Worm (Caenorhabditis elegans) whole organism, L2 larva: ENCODE results near the gene Y73B3A.20.
"Not testable (repeated sequence)": the region's sequence is repeated elsewhere in the genome, so short reads cannot be mapped to it uniquely, and the experiment has no call there.

Experiments used
- C34F6.9 ChIP-seq: fragments of 150-350 bp; optimal IDR thresholded peaks from 2 replicates; lab custom pipeline; 2014; ENCODE audit warnings: missing biosample characterization, missing genetic modification characterization
- F13H6.1 ChIP-seq: sonication (generic microtip); optimal IDR thresholded peaks from 2 replicates; lab custom pipeline; 2016; ENCODE audit warnings: missing genetic modification characterization, missing compliant biosample characterization
- R02D3.7 ChIP-seq: fragments of 150-350 bp; optimal IDR thresholded peaks from 2 replicates; lab custom pipeline; 2014; ENCODE audit warnings: missing biosample characterization, missing genetic modification characterization
- alr-1 ChIP-seq: fragments of 150-350 bp; optimal IDR thresholded peaks from 2 replicates; lab custom pipeline; 2014; ENCODE audit warnings: missing biosample characterization, missing genetic modification characterization
- blmp-1 ChIP-seq: sonication (generic microtip); optimal IDR thresholded peaks from 2 replicates; lab custom pipeline; 2017; ENCODE audit warnings: missing genetic modification characterization, mild to moderate bottlenecking, missing compliant biosample characterization, antibody characterized with exemption, moderate library complexity; ENCODE audit not compliant: insufficient read depth
- ceh-16 ChIP-seq: fragments of 150-350 bp; optimal IDR thresholded peaks from 2 replicates; lab custom pipeline; 2014; ENCODE audit warnings: missing biosample characterization, missing genetic modification characterization
- ceh-82 ChIP-seq: fragments of 150-350 bp; optimal IDR thresholded peaks from 2 replicates; lab custom pipeline; 2014; ENCODE audit warnings: missing biosample characterization, missing genetic modification characterization
- dmd-4 ChIP-seq: sonication (generic microtip); optimal IDR thresholded peaks from 2 replicates; lab custom pipeline; 2017; ENCODE audit warnings: missing biosample characterization, missing genetic modification characterization
- fos-1 ChIP-seq: fragments of 150-350 bp; optimal IDR thresholded peaks from 2 replicates; lab custom pipeline; 2014; ENCODE audit warnings: missing biosample characterization, missing genetic modification characterization
- gmeb-1 ChIP-seq: fragments of 150-350 bp; optimal IDR thresholded peaks from 2 replicates; lab custom pipeline; 2014; ENCODE audit warnings: missing biosample characterization, missing genetic modification characterization
- lin-11 ChIP-seq: fragments of 150-350 bp; sonication (generic microtip); optimal IDR thresholded peaks from 2 replicates; lab custom pipeline; 2014; ENCODE audit warnings: missing biosample characterization, missing genetic modification characterization, inconsistent platforms, mixed read lengths
- lsy-2 ChIP-seq, 2 experiments: fragments of 150-350 bp in 1 of 2; sonication (generic microtip) in 1 of 2; optimal IDR thresholded peaks; 2 replicates each; lab custom pipeline; 2014 to 2017; ENCODE audit warnings: missing biosample characterization in 2 of 2, missing genetic modification characterization in 2 of 2
- nhr-11 ChIP-seq: fragments of 150-350 bp; optimal IDR thresholded peaks from 2 replicates; lab custom pipeline; 2014; ENCODE audit warnings: missing biosample characterization, missing genetic modification characterization
- nhr-12 ChIP-seq: fragments of 150-350 bp; optimal IDR thresholded peaks from 2 replicates; lab custom pipeline; 2014; ENCODE audit warnings: missing biosample characterization, missing genetic modification characterization
- nhr-21 ChIP-seq: fragments of 150-350 bp; optimal IDR thresholded peaks from 2 replicates; lab custom pipeline; 2014; ENCODE audit warnings: missing biosample characterization, missing genetic modification characterization
- nhr-23 ChIP-seq: fragments of 150-350 bp; optimal IDR thresholded peaks from 2 replicates; lab custom pipeline; 2014; ENCODE audit warnings: missing biosample characterization, missing genetic modification reagents, missing genetic modification characterization
- nhr-237 ChIP-seq: fragments of 150-350 bp; optimal IDR thresholded peaks from 2 replicates; lab custom pipeline; 2014; ENCODE audit warnings: missing biosample characterization, missing genetic modification characterization
- nhr-25 ChIP-seq: fragments of 150-350 bp; sonication (generic microtip); optimal IDR thresholded peaks from 3 replicates; lab custom pipeline; 2014; ENCODE audit warnings: missing biosample characterization, missing genetic modification characterization
- nhr-6 ChIP-seq: fragments of 150-350 bp; optimal IDR thresholded peaks from 2 replicates; lab custom pipeline; 2014; ENCODE audit warnings: missing biosample characterization, missing genetic modification characterization
- nhr-77 ChIP-seq: fragments of 150-350 bp; optimal IDR thresholded peaks from 2 replicates; lab custom pipeline; 2014; ENCODE audit warnings: missing biosample characterization, missing genetic modification characterization
- peb-1 ChIP-seq: fragments of 150-350 bp; optimal IDR thresholded peaks from 2 replicates; lab custom pipeline; 2014; ENCODE audit warnings: missing biosample characterization, missing genetic modification characterization
- sem-4 ChIP-seq: fragments of 150-350 bp; optimal IDR thresholded peaks from 2 replicates; lab custom pipeline; 2014; ENCODE audit warnings: missing biosample characterization, missing genetic modification reagents, missing genetic modification characterization
- sma-9 ChIP-seq, 2 experiments: fragments of 150-350 bp in 1 of 2; sonication (generic microtip) in 1 of 2; optimal IDR thresholded peaks; 2 replicates each; lab custom pipeline; 2014 to 2016; ENCODE audit warnings: missing genetic modification characterization in 2 of 2, mild to moderate bottlenecking in 1 of 2, missing biosample characterization in 1 of 2, missing compliant biosample characterization in 1 of 2, missing genetic modification reagents in 1 of 2, moderate library complexity in 1 of 2
- unc-39 ChIP-seq: fragments of 150-350 bp; optimal IDR thresholded peaks from 2 replicates; lab custom pipeline; 2014; ENCODE audit warnings: missing biosample characterization, missing genetic modification characterization
- unc-62 ChIP-seq: fragments of 150-350 bp; optimal IDR thresholded peaks from 2 replicates; lab custom pipeline; 2014; ENCODE audit warnings: missing biosample characterization, missing genetic modification reagents, missing genetic modification characterization
- zag-1 ChIP-seq: fragments of 150-350 bp; optimal IDR thresholded peaks from 2 replicates; lab custom pipeline; 2014; ENCODE audit warnings: missing biosample characterization, missing genetic modification characterization

The Y73B3A.20 gene

DNA sequence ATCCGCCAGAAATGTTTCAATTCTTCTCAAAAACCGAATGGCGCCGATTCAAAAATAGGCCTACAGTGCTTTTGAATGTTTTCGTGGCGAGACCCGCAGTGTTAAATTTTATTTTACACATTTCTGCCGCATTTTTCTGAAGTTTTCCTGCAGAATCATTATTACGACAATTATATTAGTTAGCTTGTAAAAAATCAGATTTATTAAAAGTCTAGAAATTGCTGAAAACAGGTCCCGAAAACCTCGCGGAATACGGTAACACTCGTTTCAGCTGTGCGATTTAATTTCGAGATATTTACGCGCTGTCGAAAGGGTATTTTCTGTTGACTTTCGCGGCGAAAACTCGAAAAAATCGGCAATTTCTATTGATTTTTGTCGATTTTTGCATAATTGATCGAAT, at the start of gene Y73B3A.20:
Y73B3A.20 (plus strand) TSS at position 207 of the 400 bp plus-strand sequence.
- peak in 1 of 2 experiments; percentile 46 for TF ChIP-seq lsy-2 (tag; optimal IDR thresholded peaks at IDR 0.05; lab: Kevin White, UChicago)

DNA sequence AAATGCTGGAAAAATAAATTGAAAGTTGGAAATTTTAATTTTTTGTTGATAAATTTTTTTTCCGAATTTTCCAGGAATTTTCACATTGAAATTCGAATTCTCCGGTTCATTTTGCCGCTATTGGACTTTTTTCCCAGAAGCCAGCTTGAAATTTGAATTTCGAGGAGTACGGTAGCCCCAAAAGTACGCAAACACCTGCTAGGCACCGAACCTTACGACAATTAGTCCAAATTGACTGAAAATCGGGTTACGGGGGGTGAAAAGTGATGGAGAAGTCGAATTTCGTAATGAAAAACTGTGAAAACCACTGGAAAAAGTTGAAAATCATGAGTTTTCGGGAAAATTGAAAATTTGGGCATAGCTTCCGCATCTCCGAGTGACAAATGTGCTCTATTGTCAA, 37.3 kb upstream of the Y73B3A.20 start:
- TF ChIP-seq peb-1 (no peak), zag-1 (no peak), nhr-23 (no peak), nhr-12 (no peak), nhr-11 (tag; lab: Kevin White, UChicago) (no peak), nhr-6 (no peak), lin-11 (tag; lab: Kevin White, UChicago) (no peak), nhr-25 (tag; lab: Kevin White, UChicago) (no peak), fos-1 (no peak), nhr-21 (tag; lab: Kevin White, UChicago) (no peak), unc-39 (tag; lab: Kevin White, UChicago) (no peak), blmp-1 (tag; lab: Kevin White, UChicago) (no peak), unc-62 (GFP tag; lab: Kevin White, UChicago) (no peak), lsy-2 (tag; optimal IDR thresholded peaks at IDR 0.05; lab: Kevin White, UChicago) (no peak), alr-1 (no peak), dmd-4 (no peak), C34F6.9 (no peak), gmeb-1 (tag; lab: Kevin White, UChicago) (no peak), ceh-16 (no peak), nhr-237 (tag; lab: Kevin White, UChicago) (no peak)

DNA sequence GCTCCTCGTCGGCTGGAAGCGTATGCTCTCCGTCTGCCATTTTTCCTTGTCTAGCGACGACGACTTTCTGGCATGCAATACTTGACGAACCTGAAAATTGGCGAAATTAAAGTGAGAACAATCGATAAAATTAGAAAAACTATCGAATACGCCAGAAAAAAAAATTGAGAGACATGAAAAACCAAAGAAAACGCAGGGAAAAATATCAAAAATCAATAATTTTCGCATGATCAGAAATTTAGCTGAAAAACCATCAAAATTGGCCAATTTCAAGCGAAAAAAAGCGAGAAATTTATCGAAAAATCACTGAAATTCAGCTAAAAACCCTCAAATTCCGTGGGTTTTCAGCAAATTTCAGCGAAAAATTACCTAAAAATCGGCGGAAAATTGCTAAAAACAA, 657 bp upstream of the Y73B3A.20 start, which contains the start of gene Y73B3A.1:
Y73B3A.1 (minus strand) TSS at position 101 of the 400 bp plus-strand sequence.
- not testable (repeated sequence) for TF ChIP-seq nhr-77; R02D3.7; nhr-11 (tag; lab: Kevin White, UChicago)

DNA sequence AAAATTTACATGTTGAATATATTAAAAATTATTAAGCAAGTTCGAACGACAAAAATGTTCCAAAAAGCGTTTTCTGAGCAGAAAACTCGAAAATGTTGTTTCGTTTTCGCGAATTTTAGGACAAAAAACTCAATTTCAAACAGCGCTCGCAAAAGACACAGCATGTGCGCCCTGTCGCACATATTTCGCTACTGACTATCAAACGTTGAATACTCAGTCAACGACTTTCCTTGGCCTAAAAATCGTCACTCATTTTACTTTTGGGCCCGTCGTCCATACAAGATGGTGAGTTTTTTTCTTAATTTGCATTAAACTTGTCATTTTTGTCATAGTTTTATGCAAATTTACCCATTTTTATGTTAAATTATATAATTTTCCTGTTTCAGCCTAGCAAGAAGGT, 11.6 kb downstream of the Y73B3A.20 start:
- TF ChIP-seq lsy-2 (tag; optimal IDR thresholded peaks at IDR 0.05; lab: Kevin White, UChicago): peak in 1 of 2 experiments; percentile 7
- TF ChIP-seq, all 48 proteins: peak for 1; not testable (repeated sequence) for 47

DNA sequence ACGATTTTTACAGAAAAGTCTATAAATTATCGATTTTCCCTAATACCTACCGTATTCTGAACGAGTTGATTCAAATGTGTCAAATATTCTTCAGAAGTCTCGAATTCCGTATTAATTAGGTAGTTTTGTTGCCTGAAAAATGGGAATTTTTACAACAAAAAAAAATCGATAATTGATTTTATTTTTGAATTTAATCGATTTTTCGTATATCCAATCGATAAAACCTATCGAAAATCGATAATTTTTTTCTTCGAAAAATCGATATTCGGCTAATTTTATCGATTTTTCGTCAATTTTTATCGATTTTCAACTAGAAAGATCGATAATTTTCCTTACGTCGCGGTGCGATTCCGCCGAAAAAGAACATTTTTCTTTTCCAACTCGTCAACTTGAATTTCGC, 37.1 kb downstream of the Y73B3A.20 start:
- TF ChIP-seq C34F6.9 (no peak), nhr-25 (tag; lab: Kevin White, UChicago) (no peak), lsy-2 (tag; optimal IDR thresholded peaks at IDR 0.05; lab: Kevin White, UChicago) (no peak), sma-9 (GFP tag; optimal IDR thresholded peaks at IDR 0.05; lab: Kevin White, UChicago) (no peak), sma-9 (tag; optimal IDR thresholded peaks at IDR 0.05; lab: Kevin White, UChicago) (no peak), nhr-237 (tag; lab: Kevin White, UChicago) (no peak), ceh-82 (tag; lab: Kevin White, UChicago) (no peak), sem-4 (tag; lab: Kevin White, UChicago) (no peak), ceh-16 (no peak)

DNA sequence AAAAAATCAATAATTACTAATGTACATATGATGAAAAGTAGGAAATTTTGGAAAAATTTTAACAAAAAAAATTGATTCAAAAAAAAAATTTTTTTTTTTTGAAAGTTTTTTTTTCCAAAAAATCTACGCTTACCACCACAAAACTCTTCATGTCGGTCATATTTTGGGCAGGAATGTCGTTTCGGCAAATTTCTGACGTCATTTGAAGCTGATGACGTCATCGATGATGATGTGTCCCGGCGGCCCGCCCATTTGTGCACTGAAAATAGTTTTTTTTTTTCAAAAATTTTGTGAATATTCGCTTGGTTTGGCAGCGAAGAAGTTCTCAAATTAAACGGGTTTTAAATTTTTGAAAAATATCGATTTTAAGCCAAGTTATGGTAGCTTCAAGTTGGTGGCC, 41.4 kb downstream of the Y73B3A.20 start:
- no peak for TF ChIP-seq F13H6.1 (tag; lab: Kevin White, UChicago)

DNA sequence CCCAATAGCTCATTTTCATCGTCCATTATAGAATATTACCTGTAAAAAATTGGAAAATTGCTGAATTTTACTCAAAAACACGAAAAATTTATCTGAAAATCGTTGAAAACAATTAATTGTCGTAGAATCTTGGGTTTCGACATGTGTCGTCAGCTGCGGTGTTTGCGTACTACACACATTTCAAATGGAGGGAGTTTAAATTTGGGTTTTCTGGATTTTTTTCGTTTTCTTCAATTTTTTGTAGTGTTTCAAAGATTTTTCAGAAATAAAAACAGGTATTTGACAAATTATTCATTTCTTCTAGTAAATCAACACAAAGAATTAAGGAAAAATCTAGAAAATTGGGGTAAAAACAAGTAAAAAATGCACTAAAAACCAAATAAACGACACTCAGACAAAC, 57.2 kb downstream of the Y73B3A.20 start, which contains the start of gene Y73B3A.4:
Y73B3A.4 (minus strand) TSS at position 41 of the 400 bp plus-strand sequence.
- TF ChIP-seq gmeb-1 (tag; lab: Kevin White, UChicago): peak; percentile 28
- TF ChIP-seq, all 48 proteins: peak for 1; not testable (repeated sequence) for 47
